Fruit fly (Drosophila melanogaster) Kc167 (cell line): ENCODE results near the gene Hecw.

Experiments
- Myc ChIP-seq: fragments of >200 bp; optimal IDR thresholded peaks from 2 replicates; lab custom pipeline; 2017; ENCODE audit warnings: missing external identifiers
- Sin3A ChIP-seq: fragments of >200 bp; optimal IDR thresholded peaks from 2 replicates; lab custom pipeline; 2018; ENCODE audit warnings: missing external identifiers
- h ChIP-seq: fragments of >200 bp; optimal IDR thresholded peaks from 3 replicates; lab custom pipeline; 2018; ENCODE audit warnings: missing external identifiers
- insv ChIP-seq: fragments of >200 bp; optimal IDR thresholded peaks from 3 replicates; lab custom pipeline; 2018; ENCODE audit warnings: missing external identifiers
- psq ChIP-seq: fragments of >200 bp; optimal IDR thresholded peaks from 2 replicates; lab custom pipeline; 2017; ENCODE audit warnings: missing external identifiers
- ttk ChIP-seq: sonication (Bioruptor generic); optimal IDR thresholded peaks from 2 replicates; lab custom pipeline; 2017; ENCODE audit warnings: missing external identifiers

Hecw gene

DNA sequence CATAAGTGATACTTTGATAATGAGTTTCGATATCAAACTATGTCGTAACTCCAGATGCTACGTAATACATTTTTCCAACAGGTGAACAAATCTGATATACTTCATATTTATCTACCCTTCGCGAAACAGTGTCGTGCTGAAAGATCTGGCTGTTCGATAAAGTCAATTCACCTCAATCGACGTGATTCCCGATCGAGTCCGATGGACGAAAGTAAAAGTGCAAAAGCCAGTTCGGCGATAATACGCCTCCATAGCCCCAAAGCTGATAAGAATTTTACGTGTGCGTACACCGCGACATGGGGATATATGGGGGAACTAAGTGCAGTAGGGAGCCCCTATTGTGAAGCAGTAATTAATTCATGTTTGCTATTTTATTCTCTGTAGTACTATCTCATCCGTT lies 10.6 kb upstream of the Hecw start:
- no peak for TF ChIP-seq Myc (lab: Kevin White, UChicago)
- no peak for TF ChIP-seq h
- TF ChIP-seq psq (lab: Kevin White, UChicago) = no peak
- no peak for TF ChIP-seq Sin3A (lab: Kevin White, UChicago)
- TF ChIP-seq insv (lab: Kevin White, UChicago) = no peak
- no peak for TF ChIP-seq ttk (lab: Kevin White, UChicago)

DNA sequence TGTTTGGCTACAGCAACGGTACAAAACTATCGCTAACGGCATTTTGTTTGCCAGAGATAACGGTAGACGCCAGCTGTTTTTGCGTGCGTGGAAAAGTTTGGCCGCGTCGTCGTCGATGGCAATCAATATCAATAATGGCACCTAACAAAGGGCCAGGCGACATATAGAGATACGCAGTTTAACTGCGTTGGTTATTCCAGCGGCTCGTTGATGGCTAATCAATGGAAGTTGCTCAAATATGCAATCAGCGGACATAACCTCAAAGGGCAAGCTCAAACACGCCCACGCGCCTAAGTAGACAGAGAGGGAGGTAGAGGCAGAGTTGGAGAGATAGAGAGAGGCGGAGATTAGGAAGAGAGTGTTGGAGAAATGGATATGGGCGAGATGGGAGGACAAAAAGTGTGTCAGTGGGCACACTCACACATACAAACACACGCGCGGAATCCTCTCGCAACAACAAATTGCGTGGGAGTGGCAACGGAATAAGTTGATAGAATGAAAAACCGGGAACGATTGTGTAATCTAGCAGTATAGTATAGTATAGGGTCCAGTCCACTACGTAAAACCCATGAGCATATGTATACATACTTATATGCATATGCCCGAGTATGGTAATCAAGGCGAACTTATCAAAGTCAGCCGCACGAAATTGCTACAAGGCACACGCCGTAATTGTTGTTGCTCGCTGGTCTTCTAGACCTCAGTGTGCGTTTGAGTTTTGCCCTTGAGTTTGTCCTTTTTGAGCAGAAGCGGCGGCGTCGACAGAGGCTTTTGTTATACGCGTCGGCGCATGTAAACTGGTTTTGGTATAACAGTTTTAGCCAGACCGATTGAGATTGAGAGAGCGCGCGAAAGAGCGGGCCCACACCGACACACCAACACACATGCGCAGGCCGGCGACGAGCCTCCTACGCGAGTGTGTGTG lies 9.3 kb upstream of the Hecw start:
- TF ChIP-seq h (no peak), Sin3A (lab: Kevin White, UChicago) (no peak), ttk (lab: Kevin White, UChicago) (no peak), Myc (lab: Kevin White, UChicago) (no peak), psq (lab: Kevin White, UChicago) (no peak), insv (lab: Kevin White, UChicago) (no peak)

DNA sequence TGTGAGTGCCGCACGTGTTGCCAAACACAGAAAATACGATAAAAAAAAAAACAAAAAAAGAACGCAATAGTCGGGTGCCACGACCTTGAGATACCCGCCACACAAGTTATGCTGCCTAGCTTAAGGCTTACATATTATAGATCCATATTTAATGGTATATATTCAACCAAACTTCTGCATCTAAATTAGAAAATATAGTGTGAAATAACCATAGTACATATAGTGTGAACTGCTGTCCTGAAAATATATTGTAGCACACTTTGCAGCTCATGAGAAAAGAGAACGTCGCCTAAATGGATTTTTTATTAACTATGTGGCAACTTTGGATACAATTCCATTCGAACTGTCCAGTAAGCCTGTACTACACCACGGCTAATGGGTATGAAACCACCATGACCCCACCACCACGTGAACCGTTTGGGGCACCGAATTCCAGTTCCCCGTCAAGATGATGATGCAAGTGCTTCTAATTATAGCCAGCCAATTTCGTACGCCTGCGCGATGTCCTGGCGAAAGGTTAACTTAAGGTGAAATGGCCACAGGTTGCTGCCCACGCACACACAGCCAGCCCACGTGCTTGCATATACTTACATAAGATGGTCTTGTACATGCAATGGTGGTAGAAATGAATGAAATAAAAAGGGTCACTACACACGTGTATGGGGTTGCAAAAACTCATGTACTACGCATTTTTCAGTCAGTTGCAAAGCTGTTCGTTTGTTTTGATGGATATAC lies 8.5 kb upstream of the Hecw start:
- TF ChIP-seq Myc (lab: Kevin White, UChicago) (no peak), Sin3A (lab: Kevin White, UChicago) (no peak), psq (lab: Kevin White, UChicago) (no peak), insv (lab: Kevin White, UChicago) (no peak), ttk (lab: Kevin White, UChicago) (no peak), h (no peak)

DNA sequence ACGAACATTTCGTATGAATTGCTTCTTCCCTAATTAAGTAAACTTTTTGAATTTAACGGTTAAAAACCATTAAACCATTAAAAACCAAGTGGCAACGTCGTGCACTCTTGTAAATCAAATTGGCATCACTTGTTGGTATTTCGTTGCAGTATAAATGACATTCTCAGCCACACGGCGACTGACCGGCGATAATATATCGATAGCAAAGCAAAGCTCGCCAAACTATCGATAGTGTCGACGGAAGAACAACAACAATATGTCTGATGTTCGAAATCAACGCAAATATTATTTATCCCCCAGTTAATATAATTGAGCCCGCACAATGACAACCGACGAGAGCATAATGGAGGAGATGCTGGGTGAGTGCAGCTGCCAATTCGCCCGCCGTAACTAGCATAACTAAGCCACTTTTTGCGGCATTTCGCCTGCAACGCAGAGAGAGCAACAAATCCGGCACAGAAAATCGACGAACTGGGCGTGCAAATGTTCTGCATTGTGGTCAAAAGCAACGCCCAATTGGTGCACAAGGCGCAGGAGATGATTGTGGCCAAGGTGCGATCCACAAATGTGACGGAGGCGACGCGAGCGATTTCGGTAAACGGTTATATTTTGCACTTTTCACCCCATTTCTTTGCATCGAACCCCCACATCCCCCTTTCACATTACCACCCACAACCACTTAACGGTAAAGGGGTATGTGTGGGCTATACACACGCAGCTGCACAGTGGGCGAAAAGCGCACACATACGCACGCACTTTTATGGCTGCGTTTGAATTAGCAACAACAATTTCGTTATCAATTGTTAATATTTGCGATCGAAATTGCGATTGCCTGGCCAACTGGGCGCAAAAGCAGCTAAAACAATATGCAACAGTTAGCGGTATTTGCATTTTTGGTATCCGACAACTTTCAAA lies 7.7 kb upstream of the Hecw start, which contains the start of gene Gga:
Gene Gga, plus strand, starts transcription at position 213 of the 915 bp plus-strand sequence.
- no peak for TF ChIP-seq Sin3A (lab: Kevin White, UChicago)
- TF ChIP-seq ttk (lab: Kevin White, UChicago) = no peak
- no peak for TF ChIP-seq h
- TF ChIP-seq Myc (lab: Kevin White, UChicago) = no peak
- no peak for TF ChIP-seq psq (lab: Kevin White, UChicago)
- no peak for TF ChIP-seq insv (lab: Kevin White, UChicago)

DNA sequence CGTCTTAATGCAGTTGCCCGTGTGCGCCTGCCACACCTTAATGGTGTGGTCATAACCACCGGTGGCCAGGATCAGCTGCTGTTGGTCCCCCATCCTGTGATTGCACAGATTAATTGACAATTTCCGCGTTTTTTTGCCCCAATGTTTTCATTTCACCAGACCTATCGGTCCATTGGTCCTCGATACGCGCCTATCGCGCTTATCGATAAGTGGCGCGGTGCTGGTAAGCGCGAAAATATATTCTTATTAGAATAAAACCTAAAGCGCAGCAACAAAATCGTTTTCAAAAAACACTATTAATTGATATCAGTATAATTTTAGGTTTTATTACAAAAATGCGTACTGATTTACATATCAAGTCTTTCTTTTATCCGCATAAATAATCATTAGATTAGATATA lies 3.0 kb upstream of the Hecw start, which contains the start of gene Lst8:
Gene Lst8, minus strand, starts transcription at position 187 of the 400 bp plus-strand sequence.
- TF ChIP-seq psq (lab: Kevin White, UChicago) (no peak), ttk (lab: Kevin White, UChicago) (no peak), insv (lab: Kevin White, UChicago) (no peak), Sin3A (lab: Kevin White, UChicago) (no peak), h (no peak), Myc (lab: Kevin White, UChicago) (no peak)

DNA sequence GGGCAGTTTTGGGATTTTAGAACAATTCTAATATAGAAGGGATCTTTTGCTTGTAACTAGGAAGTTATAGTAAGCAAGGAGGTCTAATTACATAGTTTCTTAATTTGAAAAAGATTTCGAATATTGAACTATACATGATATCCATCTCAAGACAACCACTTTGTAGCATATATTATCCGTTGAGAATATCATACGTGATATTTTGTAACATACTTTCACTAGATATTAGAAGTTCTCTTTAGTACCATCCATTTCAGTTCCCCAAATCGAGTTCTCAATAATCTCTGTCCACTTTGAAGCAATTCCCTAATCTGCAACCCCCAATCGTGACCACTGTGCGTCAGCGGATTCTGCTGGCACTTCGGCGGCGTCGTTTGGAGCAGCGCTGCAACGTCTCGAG lies 6.7 kb downstream of the Hecw start:
- TF ChIP-seq insv (lab: Kevin White, UChicago) = no peak
- no peak for TF ChIP-seq h
- no peak for TF ChIP-seq Sin3A (lab: Kevin White, UChicago)
- no peak for TF ChIP-seq ttk (lab: Kevin White, UChicago)
- TF ChIP-seq Myc (lab: Kevin White, UChicago) = no peak

DNA sequence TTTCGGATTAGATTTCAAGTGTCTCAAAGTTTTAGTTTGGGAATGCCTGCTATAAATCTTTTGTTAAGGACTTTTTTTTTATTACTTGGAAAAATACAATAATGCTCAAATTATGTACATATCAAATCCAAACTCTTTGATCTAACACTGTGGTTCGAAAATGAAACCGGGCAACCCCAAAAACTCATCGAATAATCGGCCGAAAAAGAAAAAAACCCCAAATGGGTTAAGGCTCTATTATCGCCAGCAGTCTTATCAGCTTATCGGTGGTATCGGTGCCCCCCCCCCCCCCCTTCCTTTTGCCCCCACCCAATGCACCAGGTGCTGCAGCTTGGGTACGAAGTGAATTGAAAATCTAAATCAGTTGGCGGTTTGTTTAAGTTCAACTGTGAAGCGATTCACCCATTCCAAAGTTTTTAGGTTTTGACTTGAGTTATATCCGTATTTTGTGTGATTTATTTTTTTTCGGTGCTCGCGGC lies 8.9 kb downstream of the Hecw start:
- no peak for TF ChIP-seq Myc (lab: Kevin White, UChicago)
- TF ChIP-seq Sin3A (lab: Kevin White, UChicago) = no peak
- TF ChIP-seq insv (lab: Kevin White, UChicago) = no peak
- no peak for TF ChIP-seq h
- TF ChIP-seq psq (lab: Kevin White, UChicago) = no peak
- TF ChIP-seq ttk (lab: Kevin White, UChicago) = no peak

DNA sequence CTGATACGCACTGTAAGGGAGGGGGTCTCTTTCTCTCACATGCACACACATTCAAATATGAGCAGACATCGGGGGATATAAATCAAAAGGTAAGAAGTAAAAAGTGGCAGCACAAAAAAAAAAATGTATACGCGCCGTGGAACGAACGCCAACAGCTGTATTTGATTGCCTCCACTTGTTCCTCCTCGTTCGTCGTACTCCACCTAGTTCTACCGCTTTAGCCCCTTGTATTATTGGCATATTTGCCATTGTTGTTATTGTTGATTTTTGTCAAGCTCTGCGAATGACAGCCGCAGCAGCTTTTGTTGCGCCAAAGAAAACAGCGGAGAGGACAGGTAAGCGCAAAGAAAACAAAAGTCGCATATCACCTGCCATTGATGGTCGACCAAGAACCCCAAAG lies 28.1 kb downstream of the Hecw start:
- TF ChIP-seq ttk (lab: Kevin White, UChicago) (no peak), Sin3A (lab: Kevin White, UChicago) (no peak), h (no peak), psq (lab: Kevin White, UChicago) (no peak), Myc (lab: Kevin White, UChicago) (no peak), insv (lab: Kevin White, UChicago) (no peak)

DNA sequence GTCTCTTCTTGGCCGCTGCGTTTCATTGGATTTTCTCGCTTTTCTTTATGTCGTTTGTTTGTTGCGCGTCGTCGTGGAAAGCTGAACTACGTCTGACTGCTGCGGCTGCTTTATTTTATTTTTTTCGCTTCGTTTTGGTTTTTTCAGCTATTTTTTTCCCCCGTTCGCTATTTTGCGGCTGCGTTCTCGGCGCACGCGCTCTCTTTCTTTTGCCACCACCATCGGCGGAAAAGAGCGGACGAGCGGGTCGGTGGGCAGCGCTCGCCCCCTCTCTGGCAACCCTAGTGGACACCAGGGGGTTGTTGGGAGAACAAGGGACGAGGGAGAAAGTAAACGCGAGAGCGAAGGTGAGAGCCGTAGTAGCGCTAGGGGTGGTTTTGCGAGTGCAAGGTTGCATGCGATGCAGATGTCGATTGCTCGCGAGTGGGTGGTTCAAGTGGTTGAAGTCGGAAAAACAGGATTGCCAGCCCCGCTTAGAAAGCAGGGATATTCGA lies 30.2 kb downstream of the Hecw start:
- TF ChIP-seq psq (lab: Kevin White, UChicago) (no peak), Sin3A (lab: Kevin White, UChicago) (no peak), ttk (lab: Kevin White, UChicago) (no peak), h (no peak), Myc (lab: Kevin White, UChicago) (no peak), insv (lab: Kevin White, UChicago) (no peak)

DNA sequence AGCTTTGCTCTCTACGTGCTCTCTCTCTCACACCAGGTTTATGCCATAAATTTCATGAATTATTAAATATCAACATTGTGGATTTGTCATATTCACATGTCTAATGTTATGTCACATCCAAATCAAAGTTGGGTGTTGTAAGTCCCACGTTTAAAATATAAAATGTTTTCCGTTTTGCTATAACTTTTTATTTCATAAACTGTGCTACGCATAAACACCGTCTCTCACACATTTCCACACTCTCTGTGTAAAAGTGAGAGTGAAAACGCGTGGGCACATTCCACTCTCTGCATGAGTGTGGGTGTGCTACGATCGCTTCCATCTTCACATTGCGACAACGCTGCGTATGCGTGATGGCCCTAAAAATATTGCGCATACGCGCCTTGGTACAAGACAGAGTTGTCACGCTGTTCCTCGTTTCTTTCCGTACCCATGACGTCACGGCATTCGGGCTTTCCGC lies 32.0 kb downstream of the Hecw start:
- TF ChIP-seq h = no peak
- TF ChIP-seq ttk (lab: Kevin White, UChicago) = no peak
- TF ChIP-seq insv (lab: Kevin White, UChicago) = no peak
- no peak for TF ChIP-seq Sin3A (lab: Kevin White, UChicago)
- TF ChIP-seq psq (lab: Kevin White, UChicago) = no peak
- TF ChIP-seq Myc (lab: Kevin White, UChicago) = no peak
